Fruit fly (Drosophila melanogaster): ENCODE data around the gene Las.

The Las gene

DNA sequence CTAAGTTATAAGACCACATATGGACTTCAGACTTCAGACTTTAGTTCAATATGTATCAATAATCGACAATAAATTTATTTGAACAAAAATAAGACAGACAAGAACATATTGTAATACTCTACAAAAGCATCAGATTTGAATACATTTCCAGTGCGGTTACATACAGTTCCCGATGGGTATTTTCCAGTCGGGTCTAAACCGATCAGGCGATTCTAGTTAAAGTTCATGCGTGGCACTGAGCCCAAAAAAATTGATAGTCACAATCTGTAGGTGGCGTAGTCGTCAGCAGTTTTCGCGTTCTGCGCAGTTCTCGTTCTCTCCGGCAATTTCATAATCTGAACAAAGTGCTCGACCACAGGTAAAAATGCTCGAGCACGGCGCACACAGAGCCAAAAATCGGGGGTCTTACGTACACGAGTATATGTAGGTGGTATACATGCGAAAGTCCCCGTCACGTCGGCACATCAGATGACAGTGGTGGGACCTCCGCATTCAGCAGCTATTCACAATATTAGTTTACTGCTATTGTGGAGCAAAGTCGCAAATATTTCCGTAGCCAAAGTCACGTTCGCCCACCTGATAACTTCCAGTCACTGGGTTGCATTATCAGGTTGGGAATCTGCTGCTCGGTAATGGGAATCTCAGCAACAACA is 36.8 kb downstream of the Las start (continued):
- TF ChIP-seq CG13287 (GFP tag; IDR thresholded peaks at IDR 0.05; ENCODE audit: partially characterized antibody) (peak; percentile 48), CG17829 (tag; optimal IDR thresholded peaks at IDR 0.05) (no peak), caup (GFP tag; optimal IDR thresholded peaks at IDR 0.05; ENCODE audit: severe bottlenecking) (peak; percentile 46), Hr39 (optimal IDR thresholded peaks at IDR 0.05) (no peak), onecut (GFP tag; IDR thresholded peaks at IDR 0.05) (0 out of 2 replicates have a peak, but pooled peaks have one; percentile 12), gsb-n (tag; optimal IDR thresholded peaks at IDR 0.05) (no peak), gro (GFP tag; optimal IDR thresholded peaks at IDR 0.05) (peak; percentile 23), CG18599 (GFP tag; optimal IDR thresholded peaks at IDR 0.05) (peak; percentile 74), gem (tag; optimal IDR thresholded peaks at IDR 0.05) (peak; percentile 71), ab (GFP tag; optimal IDR thresholded peaks at IDR 0.05) (peak; percentile 39), az2 (GFP tag; optimal IDR thresholded peaks at IDR 0.05) (no peak), Trl (optimal IDR thresholded peaks at IDR 0.05) (peak in 1 of 2 experiments; percentile 5), Trl (GFP tag; optimal IDR thresholded peaks at IDR 0.05) (no peak), Asciz (GFP tag; optimal IDR thresholded peaks at IDR 0.05) (no peak), Chrac-16 (GFP tag; optimal IDR thresholded peaks at IDR 0.05) (peak; percentile 37), toy (GFP tag; IDR thresholded peaks at IDR 0.05) (no peak), CG15514 (GFP tag; optimal IDR thresholded peaks at IDR 0.05) (peak; percentile 38), CG1603 (tag; optimal IDR thresholded peaks at IDR 0.05) (no peak), CG3995 (GFP tag; optimal IDR thresholded peaks at IDR 0.05) (peak; percentile 95), Bdp1 (GFP tag; optimal IDR thresholded peaks at IDR 0.05) (no peak), CG15073 (GFP tag; optimal IDR thresholded peaks at IDR 0.05) (peak; percentile 40), CG14050 (GFP tag; IDR thresholded peaks at IDR 0.05) (no peak), sug (tag; optimal IDR thresholded peaks at IDR 0.05) (peak; percentile 73), CG13123 (GFP tag; optimal IDR thresholded peaks at IDR 0.05) (no peak), CG9609 (GFP tag; optimal IDR thresholded peaks at IDR 0.05) (no peak), CG2875 (GFP tag; optimal IDR thresholded peaks at IDR 0.05) (no peak), bbx (GFP tag; IDR thresholded peaks at IDR 0.05; ENCODE audit: partially characterized antibody) (0 out of 2 replicates have a peak, but pooled peaks have one; percentile 21), salm (tag; optimal IDR thresholded peaks at IDR 0.05) (no peak), Sox102F (GFP tag; optimal IDR thresholded peaks at IDR 0.05) (peak; percentile 22), CG11085 (GFP tag; IDR thresholded peaks at IDR 0.05) (no peak), CG6683 (GFP tag; optimal IDR thresholded peaks at IDR 0.05) (peak; percentile 19), Sry-δ (GFP tag; optimal IDR thresholded peaks at IDR 0.05) (no peak), chif (GFP tag; optimal IDR thresholded peaks at IDR 0.05) (peak in 1 of 2 experiments; percentile 2), NfI (GFP tag; optimal IDR thresholded peaks at IDR 0.05) (peak; percentile 3), CG8944 (GFP tag; optimal IDR thresholded peaks at IDR 0.05) (peak; percentile 8), Neu2 (GFP tag; optimal IDR thresholded peaks at IDR 0.05; ENCODE audit: borderline replicate concordance) (no peak), pum (GFP tag; optimal IDR thresholded peaks at IDR 0.05) (no peak), CG16863 (GFP tag; optimal IDR thresholded peaks at IDR 0.05) (no peak), CG17568 (GFP tag; optimal IDR thresholded peaks at IDR 0.05) (no peak), Hey (tag; optimal IDR thresholded peaks at IDR 0.05) (peak; percentile 40), CG6654 (GFP tag; optimal IDR thresholded peaks at IDR 0.05) (no peak), CG12219 (GFP tag; optimal IDR thresholded peaks at IDR 0.05) (no peak), CG13894 (tag; optimal IDR thresholded peaks at IDR 0.05) (peak; percentile 100), Spps (tag; optimal IDR thresholded peaks at IDR 0.05) (no peak), ara (GFP tag; IDR thresholded peaks at IDR 0.05) (no peak), CG7839 (tag; optimal IDR thresholded peaks at IDR 0.05) (peak; percentile 63), HmgD (GFP tag; optimal IDR thresholded peaks at IDR 0.05) (no peak), Abd-B (GFP tag; optimal IDR thresholded peaks at IDR 0.05) (no peak), CG10267 (tag; optimal IDR thresholded peaks at IDR 0.05) (no peak), jumu (GFP tag; optimal IDR thresholded peaks at IDR 0.05) (no peak)

Measured in whole organism, embryonic.